In the genomic region with DNA sequence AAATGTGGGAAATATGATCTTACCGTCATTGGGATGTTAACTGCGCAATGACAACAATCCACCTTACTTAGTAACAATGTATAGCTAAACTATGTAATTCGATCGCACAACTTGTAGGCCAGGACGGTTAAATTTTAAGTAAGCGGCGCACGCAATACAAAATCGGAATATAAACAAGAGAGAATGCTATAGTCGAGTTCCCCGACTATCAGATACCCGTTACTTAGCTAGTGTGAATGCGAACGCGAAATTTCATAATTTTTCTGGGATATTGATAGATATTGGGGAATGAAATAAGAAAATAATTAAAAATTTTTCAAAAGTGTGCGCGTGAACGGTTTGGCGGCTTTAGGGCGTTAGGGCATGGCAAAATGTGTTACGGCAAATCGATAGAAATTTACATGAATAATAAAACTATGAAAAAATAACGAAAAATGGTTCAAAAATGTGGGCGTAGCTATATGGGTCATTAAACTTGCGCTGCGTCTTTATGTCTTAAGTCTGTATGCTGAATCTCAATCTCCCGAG, we compare ENCODE assay signal across 3 fruit fly cellular contexts.
TF ChIP-seq lines count a peak whose summit lies in the region.

No protein-coding gene starts in this region.

- no peak for TF ChIP-seq CTCF in whole organism, embryonic (GFP tag; optimal IDR thresholded peaks at IDR 0.05; lab: Kevin White, UChicago)

TF ChIP-seq in whole organism, embryonic, 481 proteins besides CTCF, POLR2A, EP300 and RAD21 (continues in another document):
- TF ChIP-seq scrt (GFP tag; optimal IDR thresholded peaks at IDR 0.05; lab: Kevin White, UChicago) (no peak), HLHmδ (GFP tag; optimal IDR thresholded peaks at IDR 0.05; lab: Kevin White, UChicago) (no peak), Rx (GFP tag; IDR thresholded peaks at IDR 0.05; lab: Robert Waterston, UW) (no peak), CG31388 (GFP tag; optimal IDR thresholded peaks at IDR 0.05; lab: Kevin White, UChicago) (no peak), CG17829 (tag; optimal IDR thresholded peaks at IDR 0.05; lab: Kevin White, UChicago) (no peak), CG7963 (GFP tag; IDR thresholded peaks at IDR 0.05; lab: Robert Waterston, UW; ENCODE audit: partially characterized antibody) (peak; percentile 58; the same call in 2 of the 3 replicates), CG9727 (GFP tag; optimal IDR thresholded peaks at IDR 0.05; lab: Kevin White, UChicago) (no peak), Bgb (GFP tag; IDR thresholded peaks at IDR 0.05; lab: Robert Waterston, UW; ENCODE audit: partially characterized antibody) (0 out of 2 replicates have a peak, but pooled peaks have one; percentile 37), abd-A (tag; optimal IDR thresholded peaks at IDR 0.05; lab: Kevin White, UChicago) (no peak), row (GFP tag; IDR thresholded peaks at IDR 0.05; lab: Robert Waterston, UW) (0 out of 3 replicates have a peak, but pooled peaks have one; percentile 34), kay (GFP tag; optimal IDR thresholded peaks at IDR 0.05; lab: Kevin White, UChicago) (no peak), nerfin-2 (GFP tag; IDR thresholded peaks at IDR 0.05; lab: Robert Waterston, UW; ENCODE audit: partially characterized antibody) (peak; percentile 57; the same call in 1 of the 2 replicates), gcm (GFP tag; optimal IDR thresholded peaks at IDR 0.05; lab: Kevin White, UChicago) (no peak), Ets65A (GFP tag; lab: Kevin White, UChicago) (peak; percentile 60), CG17328 (GFP tag; IDR thresholded peaks at IDR 0.05; lab: Robert Waterston, UW) (no peak), CG10147 (GFP tag; optimal IDR thresholded peaks at IDR 0.05; lab: Kevin White, UChicago) (no peak), CG16779 (GFP tag; IDR thresholded peaks at IDR 0.05; lab: Robert Waterston, UW) (no peak), nom (GFP tag; optimal IDR thresholded peaks at IDR 0.05; lab: Kevin White, UChicago) (no peak), CG18619 (GFP tag; optimal IDR thresholded peaks at IDR 0.05; lab: Kevin White, UChicago) (no peak), Scr (GFP tag; IDR thresholded peaks at IDR 0.05; lab: Robert Waterston, UW; ENCODE audit: partially characterized antibody) (0 out of 2 replicates have a peak, but pooled peaks have one; percentile 17), CG14860 (GFP tag; IDR thresholded peaks at IDR 0.05; lab: Robert Waterston, UW; ENCODE audit: partially characterized antibody) (peak; percentile 43; the same call in 1 of the 3 replicates), Med (GFP tag; lab: Kevin White, UChicago) (peak; percentile 51), Jarid2 (GFP tag; optimal IDR thresholded peaks at IDR 0.05; lab: Kevin White, UChicago) (no peak), tna (GFP tag; IDR thresholded peaks at IDR 0.05; lab: Robert Waterston, UW; ENCODE audit: partially characterized antibody) (peak; percentile 64), Hr78 (GFP tag; optimal IDR thresholded peaks at IDR 0.05; lab: Kevin White, UChicago) (no peak), CG4328 (GFP tag; optimal IDR thresholded peaks at IDR 0.05; lab: Kevin White, UChicago) (no peak)

TF ChIP-seq in whole organism, prepupa, 60 proteins besides CTCF, POLR2A, EP300 and RAD21:
- no peak for TF ChIP-seq CG8319 (GFP tag; optimal IDR thresholded peaks at IDR 0.05; lab: Kevin White, UChicago)
- no peak for TF ChIP-seq Hr39 (GFP tag; optimal IDR thresholded peaks at IDR 0.05; lab: Kevin White, UChicago)
- TF ChIP-seq dsx (GFP tag; optimal IDR thresholded peaks at IDR 0.05; lab: Kevin White, UChicago; ENCODE audit: poor library complexity, severe bottlenecking): peak; percentile 27

TF ChIP-seq in whole organism, wandering third instar larva, 38 proteins besides CTCF, POLR2A, EP300 and RAD21:
- peak; percentile 11 for TF ChIP-seq lola (GFP tag; optimal IDR thresholded peaks at IDR 0.05; lab: Kevin White, UChicago)
- TF ChIP-seq dsf (GFP tag; optimal IDR thresholded peaks at IDR 0.05; lab: Kevin White, UChicago; ENCODE audit: borderline replicate concordance): no peak
- TF ChIP-seq Dfd (GFP tag; optimal IDR thresholded peaks at IDR 0.05; lab: Kevin White, UChicago): peak; percentile 94
